Worm (Caenorhabditis elegans) whole organism, L3 larva: ENCODE results near the gene srx-21.

Experiments
- egl-27 ChIP-seq: sonication (generic microtip); optimal IDR thresholded peaks from 4 replicates; lab custom pipeline; 2017; ENCODE audit warnings: missing biosample characterization, missing genetic modification reagents, missing genetic modification characterization
- nhr-12 ChIP-seq: fragments of 150-350 bp; optimal IDR thresholded peaks from 2 replicates; lab custom pipeline; 2014; ENCODE audit warnings: missing biosample characterization, missing genetic modification characterization
- nhr-67 ChIP-seq: fragments of 150-350 bp; optimal IDR thresholded peaks from 2 replicates; lab custom pipeline; 2014; ENCODE audit warnings: missing biosample characterization, missing genetic modification characterization
- snpc-4 ChIP-seq: fragments of 150-350 bp; optimal IDR thresholded peaks from 2 replicates; lab custom pipeline; 2014; ENCODE audit warnings: missing biosample characterization, missing genetic modification characterization
- ztf-4 ChIP-seq: fragments of 150-350 bp; optimal IDR thresholded peaks from 2 replicates; lab custom pipeline; 2014; ENCODE audit warnings: missing biosample characterization, missing genetic modification characterization

ce11 chrV:646129-646528 is 30.7 kb upstream of the srx-21 start, which contains the start of gene F48G7.12:
- TF ChIP-seq snpc-4 (tag; lab: Kevin White, UChicago) (no peak), nhr-12 (no peak), ztf-4 (tag; lab: Kevin White, UChicago) (no peak), egl-27 (tag; lab: Kevin White, UChicago) (no peak), nhr-67 (tag; lab: Kevin White, UChicago) (no peak)
